Worm (Caenorhabditis elegans) whole organism, early embryonic: Measurements from ENCODE around the gene ppt-1.

ENCODE experiments used
- F13C5.2 ChIP-seq: sonication (generic microtip); optimal IDR thresholded peaks from 2 replicates; lab custom pipeline; 2017; ENCODE audit warnings: mild to moderate bottlenecking, missing genetic modification characterization, inconsistent platforms, missing compliant biosample characterization
- aly-1 ChIP-seq: sonication (generic microtip); optimal IDR thresholded peaks from 2 replicates; lab custom pipeline; 2016; ENCODE audit warnings: missing genetic modification characterization, missing compliant biosample characterization
- ama-1 ChIP-seq: fragments of 150-350 bp; optimal IDR thresholded peaks from 2 replicates; lab custom pipeline; 2014
- ceh-13 ChIP-seq: fragments of 200-800 bp; sonication (Bioruptor generic); optimal IDR thresholded peaks from 2 replicates; lab custom pipeline; 2018; ENCODE audit warnings: mild to moderate bottlenecking, missing genetic modification characterization, missing compliant biosample characterization
- ets-7 ChIP-seq: sonication (generic microtip); optimal IDR thresholded peaks from 2 replicates; lab custom pipeline; 2016; ENCODE audit warnings: missing genotype, missing genetic modification characterization, missing compliant biosample characterization
- flt-1 ChIP-seq: fragments of 200-800 bp; sonication (Bioruptor generic); IDR thresholded peaks from 2 replicates; pipeline ENCODE4 v1.3.6; 2022; ENCODE audit warnings: missing genetic modification characterization, missing compliant biosample characterization
- hmbx-1 ChIP-seq: sonication (generic microtip); optimal IDR thresholded peaks from 2 replicates; lab custom pipeline; 2016; ENCODE audit warnings: mild to moderate bottlenecking, missing genetic modification characterization, missing compliant biosample characterization
- hmg-4 ChIP-seq: fragments of 200-800 bp; sonication (Bioruptor generic); optimal IDR thresholded peaks from 2 replicates; lab custom pipeline; 2018; ENCODE audit warnings: mild to moderate bottlenecking, missing genetic modification characterization, missing compliant biosample characterization
- scrt-1 ChIP-seq: fragments of 200-800 bp; sonication (Bioruptor generic); IDR thresholded peaks from 2 replicates; pipeline ENCODE4 v1.3.6; 2022; ENCODE audit warnings: missing genetic modification characterization, missing compliant biosample characterization
- sea-1 ChIP-seq: fragments of 200-800 bp; sonication (Bioruptor generic); conservative IDR thresholded peaks from 2 replicates; pipeline ENCODE4 v1.3.6; 2022; ENCODE audit warnings: missing genetic modification characterization, missing compliant biosample characterization
- tbx-11 ChIP-seq: fragments of 200-800 bp; sonication (Bioruptor generic); IDR thresholded peaks from 2 replicates; pipeline ENCODE4 v1.3.6; 2022; ENCODE audit warnings: missing genetic modification characterization, missing compliant biosample characterization
- tbx-37 ChIP-seq: fragments of 200-800 bp; sonication (Bioruptor generic); conservative IDR thresholded peaks from 2 replicates; pipeline ENCODE4 v1.3.6; 2022; ENCODE audit warnings: missing genetic modification reagents, missing genetic modification characterization, missing compliant biosample characterization
- tra-4 ChIP-seq: sonication (generic microtip); optimal IDR thresholded peaks from 2 replicates; lab custom pipeline; 2017; ENCODE audit warnings: missing genetic modification characterization, missing compliant biosample characterization

DNA sequence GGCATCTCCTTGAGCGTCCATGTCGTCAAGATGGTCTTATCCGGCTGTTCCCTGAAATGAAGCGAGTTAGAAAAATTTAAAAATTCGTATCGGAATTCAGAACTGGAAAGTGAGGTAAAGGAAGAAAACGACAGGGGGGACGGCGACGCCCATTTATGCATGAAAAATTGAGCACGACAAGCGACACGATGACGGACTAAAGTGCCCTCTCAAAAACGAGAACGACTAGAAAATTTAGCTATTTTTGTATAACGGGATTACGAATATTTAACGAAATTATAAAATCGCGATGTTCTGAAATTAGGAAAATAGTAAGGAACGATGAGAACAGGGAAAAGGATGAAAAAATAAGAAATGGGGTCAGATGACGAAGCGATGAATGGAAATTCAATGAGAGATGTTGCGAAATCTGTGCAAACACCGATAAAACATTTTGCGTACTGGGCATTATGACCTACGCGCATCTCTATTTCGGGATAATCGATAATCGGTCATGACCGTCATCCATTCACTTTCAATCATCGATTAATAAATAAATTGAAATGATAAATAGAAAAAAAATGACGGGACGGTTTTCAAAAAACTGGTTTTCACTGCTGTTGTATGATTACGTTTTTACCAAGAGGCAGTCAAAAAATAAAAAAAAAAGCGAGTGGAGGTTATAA lies 30.4 kb upstream of the ppt-1 start, which contains the start of gene snb-1:
- no peak for TF ChIP-seq ama-1 (lab: Kevin White, UChicago)
- TF ChIP-seq hmbx-1 (tag; lab: Kevin White, UChicago) = no peak
- TF ChIP-seq hmg-4 (GFP tag; lab: Kevin White, UChicago) = no peak
- TF ChIP-seq ceh-13 = no peak
- no peak for TF ChIP-seq sea-1 (GFP tag; lab: Robert Waterston, UW)
- TF ChIP-seq aly-1 (tag; lab: Kevin White, UChicago) = no peak
- no peak for TF ChIP-seq tbx-37 (GFP tag; lab: Robert Waterston, UW)
- no peak for TF ChIP-seq scrt-1 (GFP tag; lab: Robert Waterston, UW)
- TF ChIP-seq F13C5.2 (tag; lab: Kevin White, UChicago) = no peak
- no peak for TF ChIP-seq flt-1
- no peak for TF ChIP-seq tra-4 (tag; lab: Kevin White, UChicago)
- TF ChIP-seq tbx-11 (GFP tag; lab: Robert Waterston, UW) = no peak
- TF ChIP-seq ets-7 = no peak
